Worm (Caenorhabditis elegans): ENCODE data around the gene vgln-1.

Gene vgln-1

ce11 chrII:9937611-9938010 is 46.7 kb upstream of the vgln-1 start (continued):
- TF ChIP-seq atf-7 (tag; optimal IDR thresholded peaks at IDR 0.05) = no peak
- peak in 1 of 3 experiments; percentile 25 for TF ChIP-seq lin-35 (GFP tag; optimal IDR thresholded peaks at IDR 0.05)
- TF ChIP-seq madf-8 (GFP tag; conservative IDR thresholded peaks at IDR 0.05) = no peak
- TF ChIP-seq bed-2 (GFP tag; IDR thresholded peaks at IDR 0.05) = no peak
- no peak for TF ChIP-seq nhr-27 (tag; optimal IDR thresholded peaks at IDR 0.05)
- TF ChIP-seq lin-26 (GFP tag; IDR thresholded peaks at IDR 0.05) = peak; percentile 14; the same call in 1 of the 2 replicates
- TF ChIP-seq bed-1 (GFP tag; IDR thresholded peaks at IDR 0.05) = no peak
- peak; percentile 34 for TF ChIP-seq madf-10 (tag; optimal IDR thresholded peaks at IDR 0.05)
- 0 out of 2 replicates have a peak, but pooled peaks have one; percentile 9 for TF ChIP-seq lir-1 (GFP tag; conservative IDR thresholded peaks at IDR 0.05)
- no peak for TF ChIP-seq hmg-20 (GFP tag; IDR thresholded peaks at IDR 0.05)
- no peak for TF ChIP-seq D2030.7 (GFP tag; IDR thresholded peaks at IDR 0.05)
- TF ChIP-seq F33H1.4 (GFP tag; IDR thresholded peaks at IDR 0.05) = no peak
- no peak for TF ChIP-seq F52B5.7 (tag; optimal IDR thresholded peaks at IDR 0.05)
- no peak for TF ChIP-seq unc-62 (GFP tag; optimal IDR thresholded peaks at IDR 0.05)
- no peak for TF ChIP-seq snpc-4 (GFP tag; optimal IDR thresholded peaks at IDR 0.05)
- peak in 2 of 4 experiments; percentile 19 to 38 for TF ChIP-seq snpc-4 (tag; optimal IDR thresholded peaks at IDR 0.05)
- TF ChIP-seq zim-3 (tag; optimal IDR thresholded peaks at IDR 0.05) = no peak
- no peak for TF ChIP-seq ztf-3 (GFP tag; optimal IDR thresholded peaks at IDR 0.05)
- no peak for TF ChIP-seq lsl-1 (GFP tag; optimal IDR thresholded peaks at IDR 0.05)
- no peak for TF ChIP-seq unc-130 (GFP tag; optimal IDR thresholded peaks at IDR 0.05)
- no peak for TF ChIP-seq tbx-9 (tag; optimal IDR thresholded peaks at IDR 0.05; ENCODE audit: borderline replicate concordance)
- no peak for TF ChIP-seq egrh-3 (GFP tag; IDR thresholded peaks at IDR 0.05)
- TF ChIP-seq Y53F4B.3 (GFP tag; IDR thresholded peaks at IDR 0.05) = no peak
- peak; percentile 67 for TF ChIP-seq attf-5 (GFP tag; optimal IDR thresholded peaks at IDR 0.05)
- no peak for TF ChIP-seq snpc-1.3 (tag; optimal IDR thresholded peaks at IDR 0.05; ENCODE audit: insufficient read depth)
- TF ChIP-seq ztf-26 (tag; optimal IDR thresholded peaks at IDR 0.05) = peak; percentile 69
- peak; percentile 40 for TF ChIP-seq lin-54 (GFP tag; optimal IDR thresholded peaks at IDR 0.05)
- TF ChIP-seq ztf-18 (tag; optimal IDR thresholded peaks at IDR 0.05) = peak; percentile 6
- TF ChIP-seq mes-4 (tag; optimal IDR thresholded peaks at IDR 0.05) = no peak
- TF ChIP-seq him-1 (tag; optimal IDR thresholded peaks at IDR 0.05) = no peak
- no peak for TF ChIP-seq sea-2 (GFP tag; IDR thresholded peaks at IDR 0.05)
- no peak for TF ChIP-seq ztf-6 (GFP tag; IDR thresholded peaks at IDR 0.05)
- no peak for TF ChIP-seq ets-4 (GFP tag; optimal IDR thresholded peaks at IDR 0.05)
- no peak for TF ChIP-seq xnd-1 (tag; optimal IDR thresholded peaks at IDR 0.05)
- no peak for TF ChIP-seq dox-1 (GFP tag; IDR thresholded peaks at IDR 0.05)
- no peak for TF ChIP-seq ceh-40 (GFP tag; IDR thresholded peaks at IDR 0.05)
- no peak for TF ChIP-seq T07F8.4 (tag; optimal IDR thresholded peaks at IDR 0.05)
- peak; percentile 49 for TF ChIP-seq B0336.3 (GFP tag; IDR thresholded peaks at IDR 0.05)
- TF ChIP-seq let-526 (GFP tag; IDR thresholded peaks at IDR 0.05) = 0 out of 2 replicates have a peak, but pooled peaks have one; percentile 59
- TF ChIP-seq cebp-2 (GFP tag; IDR thresholded peaks at IDR 0.05) = no peak

ce11 chrII:9936859-9937258 is 46.0 kb upstream of the vgln-1 start, which contains the start of gene C05C10.3:
Gene C05C10.3 (minus strand): TSS chrII:9936893.
- TF ChIP-seq ekl-4 (GFP tag; IDR thresholded peaks at IDR 0.05) = 0 out of 2 replicates have a peak, but pooled peaks have one; percentile 48
- no peak for TF ChIP-seq madf-8 (GFP tag; conservative IDR thresholded peaks at IDR 0.05)
- 0 out of 2 replicates have a peak, but pooled peaks have one; percentile 4 for TF ChIP-seq dox-1 (GFP tag; IDR thresholded peaks at IDR 0.05)
- TF ChIP-seq madf-6 (GFP tag; IDR thresholded peaks at IDR 0.05) = no peak
- TF ChIP-seq ztf-26 (tag; optimal IDR thresholded peaks at IDR 0.05) = no peak
- no peak for TF ChIP-seq unc-62 (GFP tag; optimal IDR thresholded peaks at IDR 0.05)
- no peak for TF ChIP-seq F10E7.11 (tag; optimal IDR thresholded peaks at IDR 0.05)
- no peak for TF ChIP-seq ztf-18 (tag; optimal IDR thresholded peaks at IDR 0.05)

Measured in whole organism, young adult.